Worm (Caenorhabditis elegans) whole organism, late embryonic: ENCODE data around the gene F54F7.9.

Source experiments
- C38D4.7 ChIP-seq: fragments of 200-800 bp; sonication (Bioruptor generic); optimal IDR thresholded peaks from 2 replicates; lab custom pipeline; 2018; ENCODE audit warnings: mild to moderate bottlenecking, missing genetic modification characterization, moderate library complexity, missing compliant biosample characterization
- F13H6.1 ChIP-seq: sonication (generic microtip); optimal IDR thresholded peaks from 2 replicates; lab custom pipeline; 2016; ENCODE audit warnings: missing genetic modification characterization, missing compliant biosample characterization
- K02D7.2 ChIP-seq: sonication (generic microtip); optimal IDR thresholded peaks from 2 replicates; lab custom pipeline; 2017; ENCODE audit warnings: mild to moderate bottlenecking, missing genetic modification characterization, missing compliant biosample characterization
- T23F11.4 ChIP-seq: fragments of 200-800 bp; sonication (Bioruptor generic); optimal IDR thresholded peaks from 2 replicates; lab custom pipeline; 2018; ENCODE audit warnings: mild to moderate bottlenecking, missing genetic modification characterization, missing compliant biosample characterization
- Y22D7AL.16 ChIP-seq: sonication (generic microtip); optimal IDR thresholded peaks from 2 replicates; lab custom pipeline; 2016; ENCODE audit warnings: missing genetic modification characterization, missing compliant biosample characterization
- ahr-1 ChIP-seq: sonication (generic microtip); optimal IDR thresholded peaks from 2 replicates; lab custom pipeline; 2016; ENCODE audit warnings: missing genetic modification characterization, missing compliant biosample characterization
- ama-1 ChIP-seq: fragments of 150-350 bp; optimal IDR thresholded peaks from 2 replicates; lab custom pipeline; 2014
- ceh-24 ChIP-seq: sonication (generic microtip); optimal IDR thresholded peaks from 2 replicates; lab custom pipeline; 2016; ENCODE audit warnings: mild to moderate bottlenecking, missing genetic modification characterization, missing compliant biosample characterization
- ceh-45 ChIP-seq: fragments of 200-800 bp; sonication (Bioruptor generic); IDR thresholded peaks from 2 replicates; pipeline ENCODE4 v1.3.6; 2022; ENCODE audit warnings: missing genetic modification reagents, missing genetic modification characterization, missing compliant biosample characterization
- dmd-4 ChIP-seq: sonication (generic microtip); optimal IDR thresholded peaks from 2 replicates; lab custom pipeline; 2016; ENCODE audit warnings: borderline replicate concordance, missing genetic modification characterization, missing compliant biosample characterization
- ets-4 ChIP-seq: sonication (generic microtip); optimal IDR thresholded peaks from 2 replicates; lab custom pipeline; 2016; ENCODE audit warnings: missing genetic modification characterization, missing compliant biosample characterization
- eyg-1 ChIP-seq: sonication (generic microtip); optimal IDR thresholded peaks from 2 replicates; lab custom pipeline; 2016; ENCODE audit warnings: missing genotype, missing genetic modification characterization, missing compliant biosample characterization
- fkh-6 ChIP-seq: sonication (generic microtip); optimal IDR thresholded peaks from 2 replicates; lab custom pipeline; 2016; ENCODE audit warnings: missing genetic modification characterization, missing compliant biosample characterization
- hlh-13 ChIP-seq: fragments of 200-800 bp; sonication (Bioruptor generic); optimal IDR thresholded peaks from 2 replicates; lab custom pipeline; 2018; ENCODE audit warnings: mild to moderate bottlenecking, missing genetic modification characterization, missing compliant biosample characterization
- hlh-15 ChIP-seq: sonication (generic microtip); optimal IDR thresholded peaks from 2 replicates; lab custom pipeline; 2016; ENCODE audit warnings: missing genetic modification characterization, missing compliant biosample characterization
- hlh-30 ChIP-seq: sonication (generic microtip); optimal IDR thresholded peaks from 2 replicates; lab custom pipeline; 2017; ENCODE audit warnings: antibody characterized with exemption, missing genetic modification characterization, missing compliant biosample characterization; ENCODE audit not compliant: insufficient read depth
- hlh-6 ChIP-seq: sonication (generic microtip); optimal IDR thresholded peaks from 2 replicates; lab custom pipeline; 2016; ENCODE audit warnings: missing genotype, missing genetic modification characterization, missing compliant biosample characterization
- lin-11 ChIP-seq: fragments of 200-800 bp; sonication (Bioruptor generic); optimal IDR thresholded peaks from 2 replicates; lab custom pipeline; 2018; ENCODE audit warnings: mild to moderate bottlenecking, missing genetic modification characterization, missing compliant biosample characterization
- mec-3 ChIP-seq: sonication (generic microtip); optimal IDR thresholded peaks from 2 replicates; lab custom pipeline; 2016; ENCODE audit warnings: borderline replicate concordance, missing genetic modification characterization, missing compliant biosample characterization
- nfya-1 ChIP-seq: sonication (generic microtip); optimal IDR thresholded peaks from 2 replicates; lab custom pipeline; 2017; ENCODE audit warnings: missing genetic modification characterization, mild to moderate bottlenecking, missing compliant biosample characterization, antibody characterized with exemption, moderate library complexity
- nhr-11 ChIP-seq: fragments of 150-350 bp; optimal IDR thresholded peaks from 2 replicates; lab custom pipeline; 2014; ENCODE audit warnings: missing biosample characterization, missing genetic modification characterization
- nhr-232 ChIP-seq: sonication (generic microtip); optimal IDR thresholded peaks from 2 replicates; lab custom pipeline; 2016; ENCODE audit warnings: missing genetic modification characterization, missing compliant biosample characterization
- odd-2 ChIP-seq: sonication (generic microtip); optimal IDR thresholded peaks from 2 replicates; lab custom pipeline; 2017; ENCODE audit warnings: antibody characterized with exemption, mild to moderate bottlenecking, missing genetic modification characterization, missing compliant biosample characterization
- pat-9 ChIP-seq: fragments of 200-800 bp; sonication (Bioruptor generic); optimal IDR thresholded peaks from 2 replicates; lab custom pipeline; 2018; ENCODE audit warnings: mild to moderate bottlenecking, missing genetic modification characterization, moderate library complexity, missing compliant biosample characterization
- pax-1 ChIP-seq: fragments of 150-350 bp; optimal IDR thresholded peaks from 2 replicates; lab custom pipeline; 2014; ENCODE audit warnings: missing biosample characterization, missing genetic modification characterization
- rnt-1 ChIP-seq: sonication (generic microtip); optimal IDR thresholded peaks from 2 replicates; lab custom pipeline; 2016; ENCODE audit warnings: missing genetic modification characterization, missing compliant biosample characterization
- syd-9 ChIP-seq: sonication (generic microtip); optimal IDR thresholded peaks from 2 replicates; lab custom pipeline; 2016; ENCODE audit warnings: mild to moderate bottlenecking, missing genetic modification characterization, moderate library complexity, missing compliant biosample characterization
- tbx-2 ChIP-seq: sonication (generic microtip); optimal IDR thresholded peaks from 2 replicates; lab custom pipeline; 2016; ENCODE audit warnings: missing genetic modification characterization, missing compliant biosample characterization
- ttx-3 ChIP-seq: sonication (generic microtip); optimal IDR thresholded peaks from 2 replicates; lab custom pipeline; 2016; ENCODE audit warnings: missing genetic modification reagents, missing genetic modification characterization, missing compliant biosample characterization
- unc-3 ChIP-seq, 2 experiments: fragments of 200-800 bp in 1 of 2; sonication (Bioruptor generic) in 1 of 2; sonication (generic microtip) in 1 of 2; conservative IDR thresholded peaks in 1 of 2; optimal IDR thresholded peaks in 1 of 2; 2 replicates each; pipeline versions ENCODE4 v1.3.6 to Lab custom; 2016 to 2022; ENCODE audit warnings: missing compliant biosample characterization in 2 of 2, missing genetic modification characterization in 2 of 2, missing genetic modification reagents in 1 of 2
- unc-55 ChIP-seq: sonication (generic microtip); optimal IDR thresholded peaks from 2 replicates; lab custom pipeline; 2017; ENCODE audit warnings: missing biosample characterization, missing genetic modification reagents, missing genetic modification characterization
- zip-5 ChIP-seq: sonication (generic microtip); optimal IDR thresholded peaks from 2 replicates; lab custom pipeline; 2016; ENCODE audit warnings: missing genetic modification characterization, missing compliant biosample characterization
- ztf-16 ChIP-seq: sonication (generic microtip); optimal IDR thresholded peaks from 2 replicates; lab custom pipeline; 2017; ENCODE audit warnings: missing genetic modification characterization, missing compliant biosample characterization

Gene F54F7.9

DNA sequence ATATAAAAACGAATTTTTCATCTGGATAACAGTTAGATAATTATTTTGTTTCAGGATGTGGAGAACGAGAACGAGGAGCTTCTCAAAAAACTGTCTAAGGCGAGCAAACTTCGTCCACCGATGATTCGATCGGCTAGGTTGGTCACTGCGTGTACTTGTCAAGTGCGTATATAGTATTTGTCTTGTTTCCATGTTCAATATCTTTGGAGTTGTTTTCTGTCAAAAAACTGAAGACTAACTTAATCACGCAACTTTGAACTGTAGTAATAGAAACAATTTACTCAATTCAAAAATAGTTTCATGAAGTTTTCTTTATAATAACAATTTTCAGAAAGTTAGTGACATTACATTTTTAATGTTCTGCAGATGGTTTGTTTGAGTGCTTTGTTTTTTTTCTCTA, 19.9 kb downstream of the F54F7.9 start:
- TF ChIP-seq nhr-11: no peak
- TF ChIP-seq C38D4.7 (GFP tag; lab: Kevin White, UChicago): no peak
- no peak for TF ChIP-seq ceh-24 (tag; lab: Kevin White, UChicago)
- TF ChIP-seq dmd-4 (tag; lab: Kevin White, UChicago): no peak
- TF ChIP-seq pat-9 (tag; lab: Kevin White, UChicago): no peak
- no peak for TF ChIP-seq ets-4 (tag; lab: Kevin White, UChicago)
- TF ChIP-seq ztf-16: no peak
- no peak for TF ChIP-seq zip-5 (tag; lab: Kevin White, UChicago)
- no peak for TF ChIP-seq mec-3 (tag; lab: Kevin White, UChicago)
- TF ChIP-seq, all 69 proteins: peak for 0

DNA sequence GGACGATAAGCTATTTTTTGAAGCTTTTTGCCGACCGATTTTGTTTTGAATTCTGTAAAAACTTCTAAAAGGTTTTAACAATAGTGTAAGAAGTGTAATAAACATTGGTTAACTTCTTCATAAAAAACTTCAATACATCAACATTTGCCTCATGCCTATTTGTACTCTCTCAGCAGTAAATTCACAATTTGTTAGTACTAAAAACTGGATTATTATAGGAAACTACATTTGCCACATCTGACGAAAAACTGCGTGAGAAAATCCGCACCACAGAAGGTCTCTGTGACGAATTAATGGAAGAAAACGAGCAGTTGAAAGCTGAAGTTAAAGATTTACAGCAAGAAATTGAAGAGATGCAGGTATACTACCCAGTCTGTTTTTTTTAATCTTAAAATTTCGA, 21.0 kb downstream of the F54F7.9 start:
- TF ChIP-seq ttx-3 (tag; lab: Kevin White, UChicago) (no peak), unc-3 (GFP tag; conservative IDR thresholded peaks at IDR 0.05; lab: Robert Waterston, UW) (no peak), unc-3 (tag; optimal IDR thresholded peaks at IDR 0.05; lab: Kevin White, UChicago) (no peak), hlh-15 (tag; lab: Kevin White, UChicago) (no peak), odd-2 (tag; lab: Kevin White, UChicago) (no peak), T23F11.4 (GFP tag; lab: Kevin White, UChicago) (no peak), ztf-16 (no peak), rnt-1 (tag; lab: Kevin White, UChicago) (no peak), ceh-45 (no peak), Y22D7AL.16 (tag; lab: Kevin White, UChicago) (no peak), lin-11 (tag; lab: Kevin White, UChicago) (no peak), hlh-6 (tag; lab: Kevin White, UChicago) (no peak), hlh-13 (GFP tag; lab: Kevin White, UChicago) (no peak), nfya-1 (no peak), nhr-11 (no peak), unc-55 (GFP tag; lab: Kevin White, UChicago) (no peak), ahr-1 (no peak), pax-1 (tag; lab: Kevin White, UChicago) (no peak)
- TF ChIP-seq, all 69 proteins: peak for 0

DNA sequence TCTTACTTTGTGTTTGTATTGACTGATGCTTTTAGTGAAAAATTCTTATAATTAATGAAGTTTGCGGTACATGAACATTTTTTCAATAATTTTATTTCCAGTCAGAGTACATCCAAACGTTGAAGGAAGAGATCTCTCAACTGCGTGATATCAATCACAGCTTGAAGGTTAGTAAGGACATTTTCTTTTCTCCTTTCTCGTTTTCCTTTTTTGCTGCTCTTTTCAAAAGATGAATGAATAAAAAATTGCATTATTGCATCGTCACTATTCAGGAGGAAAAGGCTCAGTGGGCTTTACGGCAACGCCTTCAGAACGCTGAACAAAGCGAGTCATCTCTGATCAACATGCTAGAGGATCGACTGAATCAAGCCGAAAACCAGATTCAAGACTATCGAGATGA, 21.6 kb downstream of the F54F7.9 start:
- TF ChIP-seq hlh-13 (GFP tag; lab: Kevin White, UChicago) (no peak), syd-9 (tag; lab: Kevin White, UChicago) (no peak), zip-5 (tag; lab: Kevin White, UChicago) (no peak), nhr-232 (tag; lab: Kevin White, UChicago) (no peak), K02D7.2 (tag; lab: Kevin White, UChicago) (no peak), pax-1 (tag; lab: Kevin White, UChicago) (no peak), unc-3 (GFP tag; conservative IDR thresholded peaks at IDR 0.05; lab: Robert Waterston, UW) (no peak), unc-3 (tag; optimal IDR thresholded peaks at IDR 0.05; lab: Kevin White, UChicago) (no peak), rnt-1 (tag; lab: Kevin White, UChicago) (no peak)
- TF ChIP-seq, all 69 proteins: peak for 0

DNA sequence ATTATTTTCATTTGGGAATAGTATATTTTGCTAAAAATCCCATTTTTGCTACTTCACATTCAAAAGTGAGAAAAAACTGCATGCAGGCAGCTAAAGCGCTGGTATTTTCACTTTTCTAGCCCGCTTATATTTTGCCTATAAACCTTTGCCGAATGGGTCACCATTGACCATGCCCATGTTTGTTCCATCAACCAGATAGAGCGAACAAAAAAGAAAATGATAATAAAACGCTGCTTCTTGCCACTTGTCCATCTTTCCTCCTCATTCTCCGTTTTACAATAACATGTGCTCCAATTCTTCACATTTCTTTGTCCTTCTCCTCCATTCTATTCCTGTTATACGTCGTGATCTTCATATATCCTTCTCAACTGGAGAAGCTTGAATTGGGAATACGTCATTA, 24.8 kb downstream of the F54F7.9 start, which contains the start of gene tag-241:
Gene tag-241, plus strand, starts transcription at position 301 of the 400 bp plus-strand sequence.
- TF ChIP-seq fkh-6 (tag; lab: Kevin White, UChicago): no peak
- TF ChIP-seq tbx-2: no peak
- TF ChIP-seq odd-2 (tag; lab: Kevin White, UChicago): no peak
- no peak for TF ChIP-seq ama-1
- no peak for TF ChIP-seq pat-9 (tag; lab: Kevin White, UChicago)
- TF ChIP-seq zip-5 (tag; lab: Kevin White, UChicago): no peak
- no peak for TF ChIP-seq F13H6.1 (tag; lab: Kevin White, UChicago)
- TF ChIP-seq hlh-30 (tag; lab: Kevin White, UChicago): no peak
- TF ChIP-seq dmd-4 (tag; lab: Kevin White, UChicago): no peak
- no peak for TF ChIP-seq eyg-1 (tag; lab: Kevin White, UChicago)
- no peak for TF ChIP-seq rnt-1 (tag; lab: Kevin White, UChicago)
